Worm (Caenorhabditis elegans) whole organism, mixed stage, embryonic: ENCODE results near the gene B0228.7.

Experiments
- drap-1 ChIP-seq: fragments of 200-800 bp; sonication (Bioruptor generic); optimal IDR thresholded peaks from 3 replicates; lab custom pipeline; 2018; ENCODE audit warnings: mild to moderate bottlenecking, missing genetic modification characterization, missing compliant biosample characterization
- elt-3 ChIP-seq: fragments of 150-350 bp; optimal IDR thresholded peaks from 2 replicates; lab custom pipeline; 2014; ENCODE audit warnings: missing biosample characterization, missing genetic modification characterization
- lin-13 ChIP-seq: fragments of 150-350 bp; optimal IDR thresholded peaks from 2 replicates; lab custom pipeline; 2014; ENCODE audit warnings: missing biosample characterization, missing genetic modification characterization
- nhr-237 ChIP-seq: fragments of 150-350 bp; optimal IDR thresholded peaks from 2 replicates; lab custom pipeline; 2014; ENCODE audit warnings: missing biosample characterization, missing genetic modification characterization
- snpc-4 ChIP-seq: fragments of 150-350 bp; optimal IDR thresholded peaks from 2 replicates; lab custom pipeline; 2014; ENCODE audit warnings: missing biosample characterization, missing genetic modification characterization
- sptf-1 ChIP-seq: sonication (generic microtip); optimal IDR thresholded peaks from 2 replicates; lab custom pipeline; 2017; ENCODE audit warnings: mild to moderate bottlenecking, missing genetic modification characterization, moderate library complexity, missing compliant biosample characterization
- unc-62 ChIP-seq: fragments of 150-350 bp; optimal IDR thresholded peaks from 2 replicates; lab custom pipeline; 2014; ENCODE audit warnings: missing biosample characterization, missing genetic modification reagents, missing genetic modification characterization

- TF ChIP-seq drap-1 (GFP tag; lab: Kevin White, UChicago) (no peak), snpc-4 (tag; lab: Kevin White, UChicago) (no peak), sptf-1 (no peak), unc-62 (GFP tag; lab: Kevin White, UChicago) (no peak), elt-3 (tag; lab: Kevin White, UChicago) (no peak), lin-13 (tag; lab: Kevin White, UChicago) (no peak), nhr-237 (tag; lab: Kevin White, UChicago) (no peak)
Observed at ce11 chrII:7790324-7790898, 31.6 kb upstream of the B0228.7 start, which contains the start of gene srlf-1.
